Fruit fly (Drosophila melanogaster): ENCODE measurements around the gene CG31635.

The CG31635 gene

DNA sequence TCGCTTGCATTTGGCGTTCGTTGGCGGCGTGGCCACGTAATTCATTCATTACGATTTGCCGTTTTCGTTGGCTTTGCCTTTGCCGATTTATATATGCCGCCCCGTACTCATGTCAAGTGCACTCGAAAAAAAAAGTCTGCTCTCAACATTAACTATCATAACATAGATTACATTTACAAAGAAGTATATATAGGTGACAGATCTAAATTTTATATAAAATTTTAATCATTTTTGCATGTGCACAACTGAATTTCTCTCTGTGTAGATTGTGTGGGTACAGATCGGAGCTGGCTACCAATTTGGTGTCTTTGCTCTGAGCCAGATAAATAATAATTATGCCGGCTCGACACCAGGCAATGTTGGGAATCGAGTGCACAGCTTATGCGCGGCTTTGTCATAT is 49.5 kb upstream of the CG31635 start (continued):
- TF ChIP-seq PHDP (tag; optimal IDR thresholded peaks at IDR 0.05) (peak; percentile 29), CG17328 (GFP tag; IDR thresholded peaks at IDR 0.05) (peak; percentile 75), lilli (GFP tag; optimal IDR thresholded peaks at IDR 0.05) (peak; percentile 44), gem (tag; optimal IDR thresholded peaks at IDR 0.05) (peak; percentile 64), CG17829 (tag; optimal IDR thresholded peaks at IDR 0.05) (peak; percentile 46), CG11456 (GFP tag; IDR thresholded peaks at IDR 0.05) (0 out of 3 replicates have a peak, but pooled peaks have one; percentile 32), CG30020 (tag; optimal IDR thresholded peaks at IDR 0.05) (no peak), CG31224 (GFP tag; IDR thresholded peaks at IDR 0.05) (no peak), CG10147 (GFP tag; optimal IDR thresholded peaks at IDR 0.05) (no peak), fd3F (GFP tag; optimal IDR thresholded peaks at IDR 0.05) (peak; percentile 7), MBD-R2 (GFP tag; IDR thresholded peaks at IDR 0.05) (no peak), dmrt99B (tag; optimal IDR thresholded peaks at IDR 0.05) (peak; percentile 48), Usf (GFP tag; optimal IDR thresholded peaks at IDR 0.05) (no peak), Jarid2 (GFP tag; optimal IDR thresholded peaks at IDR 0.05) (no peak), CG7357 (GFP tag; IDR thresholded peaks at IDR 0.05) (0 out of 3 replicates have a peak, but pooled peaks have one; percentile 12), CG3995 (GFP tag; optimal IDR thresholded peaks at IDR 0.05) (no peak), CG16863 (GFP tag; optimal IDR thresholded peaks at IDR 0.05) (peak; percentile 8), seq (GFP tag; IDR thresholded peaks at IDR 0.05) (peak; percentile 63; the same call in 1 of the 2 replicates), sens (GFP tag) (peak; percentile 49), crol (GFP tag; IDR thresholded peaks at IDR 0.05) (no peak), HLH3B (GFP tag; IDR thresholded peaks at IDR 0.05) (peak; percentile 70), Oli (tag; optimal IDR thresholded peaks at IDR 0.05) (peak; percentile 53), CG6689 (GFP tag; IDR thresholded peaks at IDR 0.05) (peak; percentile 43; the same call in 1 of the 2 replicates), NFAT (GFP tag; IDR thresholded peaks at IDR 0.05) (no peak), D (optimal IDR thresholded peaks at IDR 0.05) (no peak), D (GFP tag; optimal IDR thresholded peaks at IDR 0.05) (peak; percentile 30), NfI (GFP tag; optimal IDR thresholded peaks at IDR 0.05) (peak; percentile 27), Hmr (GFP tag; optimal IDR thresholded peaks at IDR 0.05) (peak; percentile 16), phol (tag; optimal IDR thresholded peaks at IDR 0.05) (peak; percentile 49), CG11085 (GFP tag; IDR thresholded peaks at IDR 0.05) (0 out of 2 replicates have a peak, but pooled peaks have one; percentile 18), dmrt11E (tag; optimal IDR thresholded peaks at IDR 0.05) (peak; percentile 46), zen (tag; optimal IDR thresholded peaks at IDR 0.05) (peak; percentile 68), E2f1 (GFP tag; IDR thresholded peaks at IDR 0.05) (peak; percentile 63), cato (GFP tag; optimal IDR thresholded peaks at IDR 0.05; ENCODE audit: borderline replicate concordance) (no peak), dimm (GFP tag; IDR thresholded peaks at IDR 0.05) (no peak), CG12391 (tag; optimal IDR thresholded peaks at IDR 0.05) (peak; percentile 40), CG1024 (GFP tag; IDR thresholded peaks at IDR 0.05) (0 out of 2 replicates have a peak, but pooled peaks have one; percentile 17), Rfx (GFP tag; IDR thresholded peaks at IDR 0.05) (peak; percentile 64), CG7556 (GFP tag; optimal IDR thresholded peaks at IDR 0.05) (peak; percentile 21), CG4404 (GFP tag; IDR thresholded peaks at IDR 0.05) (peak; percentile 56), Sin3A (optimal IDR thresholded peaks at IDR 0.05) (no peak), maf-S (GFP tag; optimal IDR thresholded peaks at IDR 0.05) (no peak), CG7928 (GFP tag; optimal IDR thresholded peaks at IDR 0.05) (no peak), Optix (GFP tag; IDR thresholded peaks at IDR 0.05) (no peak), CG34422 (GFP tag; IDR thresholded peaks at IDR 0.05) (peak; percentile 75; the same call in 1 of the 3 replicates), kni (GFP tag; optimal IDR thresholded peaks at IDR 0.05) (no peak), gsb-n (tag; optimal IDR thresholded peaks at IDR 0.05) (peak; percentile 3), GATAe (GFP tag; conservative IDR thresholded peaks at IDR 0.05) (no peak), CG18011 (GFP tag; optimal IDR thresholded peaks at IDR 0.05) (no peak), unpg (GFP tag; optimal IDR thresholded peaks at IDR 0.05) (peak; percentile 65), CG11696 (GFP tag; IDR thresholded peaks at IDR 0.05) (no peak)

Data from whole organism, embryonic.